Fruit fly (Drosophila melanogaster) whole organism, embryonic: ENCODE results near the gene CG33514.

ENCODE experiments used
- Antp ChIP-seq: fragments of 200-800 bp; sonication (Bioruptor generic); optimal IDR thresholded peaks from 3 replicates; lab custom pipeline; 2016; ENCODE audit warnings: missing biosample characterization, missing genetic modification characterization
- Blimp-1 ChIP-seq: fragments of 200-800 bp; sonication (Bioruptor generic); optimal IDR thresholded peaks from 3 replicates; lab custom pipeline; 2018; ENCODE audit warnings: missing biosample characterization, missing genetic modification characterization, mild to moderate bottlenecking, moderate library complexity, missing genetic modification reagents
- CG10274 ChIP-seq: fragments of 200-800 bp; sonication (Bioruptor generic); optimal IDR thresholded peaks from 3 replicates; lab custom pipeline; 2017; ENCODE audit warnings: missing biosample characterization, mild to moderate bottlenecking, missing genetic modification characterization
- CG11504 ChIP-seq: fragments of 200-800 bp; sonication (Bioruptor generic); optimal IDR thresholded peaks from 3 replicates; lab custom pipeline; 2019; ENCODE audit warnings: missing biosample characterization, mild to moderate bottlenecking, missing genetic modification characterization, moderate library complexity
- CG13775 ChIP-seq: fragments of 200-800 bp; sonication (Bioruptor generic); optimal IDR thresholded peaks from 3 replicates; lab custom pipeline; 2017; ENCODE audit warnings: missing biosample characterization, mild to moderate bottlenecking, missing genetic modification characterization
- CG17568 ChIP-seq: fragments of 200-800 bp; sonication (Bioruptor generic); optimal IDR thresholded peaks from 2 replicates; lab custom pipeline; 2018; ENCODE audit warnings: missing biosample characterization, mild to moderate bottlenecking, missing genetic modification characterization, moderate library complexity
- CG1832 ChIP-seq: fragments of 200-800 bp; sonication (Bioruptor generic); optimal IDR thresholded peaks from 2 replicates; lab custom pipeline; 2017; ENCODE audit warnings: missing biosample characterization, mild to moderate bottlenecking, missing genetic modification characterization, inconsistent platforms
- CG2889 ChIP-seq: fragments of 200-800 bp; sonication (Bioruptor generic); IDR thresholded peaks from 3 replicates; pipeline ENCODE4 v1.3.6; 2022; ENCODE audit warnings: missing biosample characterization, missing genetic modification characterization
- CG32532 ChIP-seq: fragments of 200-800 bp; sonication (Bioruptor generic); IDR thresholded peaks from 2 replicates; pipeline ENCODE4 v1.3.6; 2022; ENCODE audit warnings: missing biosample characterization, missing genetic modification characterization
- CG3847 ChIP-seq: fragments of 200-800 bp; sonication (Bioruptor generic); IDR thresholded peaks from 2 replicates; pipeline ENCODE4 v1.3.6; 2022; ENCODE audit warnings: missing biosample characterization, missing genetic modification characterization
- CG4328 ChIP-seq: fragments of 200-800 bp; sonication (Bioruptor generic); optimal IDR thresholded peaks from 3 replicates; lab custom pipeline; 2017; ENCODE audit warnings: missing biosample characterization, missing genetic modification reagents, missing genetic modification characterization
- CG6654 ChIP-seq: fragments of 200-800 bp; sonication (Bioruptor generic); optimal IDR thresholded peaks from 2 replicates; lab custom pipeline; 2017; ENCODE audit warnings: missing biosample characterization, mild to moderate bottlenecking, missing genetic modification characterization
- CG7357 ChIP-seq: fragments of 200-800 bp; sonication (Bioruptor generic); IDR thresholded peaks from 3 replicates; pipeline ENCODE4 v1.3.6; 2022; ENCODE audit warnings: missing biosample characterization, missing genetic modification characterization
- CG8359 ChIP-seq: fragments of 200-800 bp; sonication (Bioruptor generic); optimal IDR thresholded peaks from 2 replicates; lab custom pipeline; 2017; ENCODE audit warnings: missing biosample characterization, mild to moderate bottlenecking, missing genetic modification characterization, borderline replicate concordance
- CG8478 ChIP-seq: fragments of >200 bp; optimal IDR thresholded peaks from 2 replicates; lab custom pipeline; 2018
- CG8924 ChIP-seq: fragments of 200-800 bp; optimal IDR thresholded peaks from 3 replicates; lab custom pipeline; 2019; ENCODE audit warnings: missing biosample characterization, mild to moderate bottlenecking, missing genetic modification characterization, moderate library complexity
- CG9727 ChIP-seq: fragments of 200-800 bp; sonication (Bioruptor generic); optimal IDR thresholded peaks from 3 replicates; lab custom pipeline; 2017; ENCODE audit warnings: missing biosample characterization, mild to moderate bottlenecking, missing genetic modification characterization
- Chrac-16 ChIP-seq: fragments of 200-800 bp; sonication (Bioruptor generic); optimal IDR thresholded peaks from 3 replicates; lab custom pipeline; 2016; ENCODE audit warnings: missing biosample characterization, missing genetic modification characterization
- D19A ChIP-seq: fragments of 200-800 bp; optimal IDR thresholded peaks from 3 replicates; lab custom pipeline; 2019; ENCODE audit warnings: missing biosample characterization, mild to moderate bottlenecking, missing genetic modification characterization, moderate library complexity
- Doc3 ChIP-seq: fragments of 200-800 bp; sonication (Bioruptor generic); IDR thresholded peaks from 3 replicates; pipeline ENCODE4 v1.3.6; 2022; ENCODE audit warnings: missing biosample characterization, missing genetic modification characterization; ENCODE audit not compliant: partially characterized antibody
- H2.0 ChIP-seq: fragments of 200-800 bp; sonication (Bioruptor generic); IDR thresholded peaks from 2 replicates; pipeline ENCODE4 v1.3.6; 2022; ENCODE audit warnings: missing biosample characterization, missing genetic modification characterization
- Hr51 ChIP-seq, 2 experiments: fragments of 200-800 bp; sonication (Bioruptor generic); optimal IDR thresholded peaks; 2 replicates in 1 of 2; 3 replicates in 1 of 2; lab custom pipeline; 2016 to 2018; ENCODE audit warnings: missing biosample characterization in 2 of 2, missing genetic modification characterization in 2 of 2, mild to moderate bottlenecking in 1 of 2, moderate library complexity in 1 of 2
- Max ChIP-seq: fragments of 200-800 bp; sonication (Bioruptor generic); optimal IDR thresholded peaks from 2 replicates; lab custom pipeline; 2016; ENCODE audit warnings: missing biosample characterization, mild to moderate bottlenecking, missing genetic modification characterization
- NfI ChIP-seq: fragments of 200-800 bp; sonication (Bioruptor generic); optimal IDR thresholded peaks from 3 replicates; lab custom pipeline; 2018; ENCODE audit warnings: missing biosample characterization, mild to moderate bottlenecking, missing genetic modification characterization, moderate library complexity
- Stat92E ChIP-seq, 3 experiments: fragments of >200 bp in 2 of 3; fragments of 200-800 bp in 1 of 3; sonication (Bioruptor generic) in 1 of 3; optimal IDR thresholded peaks; 2 replicates each; lab custom pipeline; 2017 to 2019; ENCODE audit warnings: missing biosample characterization in 3 of 3, missing genetic modification characterization in 3 of 3, mild to moderate bottlenecking in 1 of 3, moderate library complexity in 1 of 3
- TFAM ChIP-seq: fragments of 200-800 bp; sonication (Bioruptor generic); optimal IDR thresholded peaks from 2 replicates; lab custom pipeline; 2017; ENCODE audit warnings: missing biosample characterization, missing genetic modification characterization, inconsistent platforms
- Taf1 ChIP-seq: fragments of 200-800 bp; sonication (Bioruptor generic); IDR thresholded peaks from 2 replicates; pipeline ENCODE4 v1.3.6; 2022; ENCODE audit warnings: missing biosample characterization, missing genetic modification characterization
- Tbp ChIP-seq: fragments of >200 bp; optimal IDR thresholded peaks from 2 replicates; lab custom pipeline; 2018; ENCODE audit warnings: missing biosample characterization, missing genetic modification characterization
- cad ChIP-seq: fragments of >200 bp; optimal IDR thresholded peaks from 2 replicates; lab custom pipeline; 2017; ENCODE audit warnings: missing biosample characterization, missing genetic modification characterization
- cato ChIP-seq: fragments of 200-800 bp; sonication (Bioruptor generic); optimal IDR thresholded peaks from 2 replicates; lab custom pipeline; 2016; ENCODE audit warnings: missing biosample characterization, missing genetic modification characterization, borderline replicate concordance
- caup ChIP-seq: fragments of 200-800 bp; sonication (Bioruptor generic); optimal IDR thresholded peaks from 3 replicates; lab custom pipeline; 2017; ENCODE audit warnings: missing biosample characterization, mild to moderate bottlenecking, missing genetic modification characterization, moderate library complexity; ENCODE audit not compliant: severe bottlenecking
- dati ChIP-seq: fragments of 200-800 bp; sonication (Bioruptor generic); IDR thresholded peaks from 2 replicates; pipeline ENCODE4 v1.3.6; 2022; ENCODE audit warnings: missing biosample characterization, missing genetic modification characterization
- dimm ChIP-seq: fragments of 200-800 bp; sonication (Bioruptor generic); IDR thresholded peaks from 2 replicates; pipeline ENCODE4 v1.3.6; 2022; ENCODE audit warnings: missing biosample characterization, missing genetic modification characterization
- gce ChIP-seq: fragments of 200-800 bp; sonication (Bioruptor generic); IDR thresholded peaks from 3 replicates; pipeline ENCODE4 v1.3.6; 2022; ENCODE audit warnings: missing biosample characterization, missing genetic modification characterization
- gcm2 ChIP-seq: fragments of 200-800 bp; sonication (Bioruptor generic); optimal IDR thresholded peaks from 2 replicates; lab custom pipeline; 2016; ENCODE audit warnings: missing biosample characterization, missing genetic modification characterization
- gsb-n ChIP-seq: fragments of 200-800 bp; sonication (Bioruptor generic); optimal IDR thresholded peaks from 3 replicates; lab custom pipeline; 2018; ENCODE audit warnings: missing biosample characterization, mild to moderate bottlenecking, missing genetic modification characterization
- hth ChIP-seq: fragments of >200 bp; optimal IDR thresholded peaks from 2 replicates; lab custom pipeline; 2017; ENCODE audit warnings: inconsistent platforms
- inv ChIP-seq: fragments of 200-800 bp; sonication (Bioruptor generic); IDR thresholded peaks from 2 replicates; pipeline ENCODE4 v1.3.6; 2022; ENCODE audit warnings: missing biosample characterization, missing genetic modification characterization; ENCODE audit not compliant: partially characterized antibody
- kay ChIP-seq: fragments of 200-800 bp; sonication (Bioruptor generic); optimal IDR thresholded peaks from 2 replicates; lab custom pipeline; 2016; ENCODE audit warnings: missing biosample characterization, missing genetic modification characterization
- klu ChIP-seq: fragments of 200-800 bp; sonication (Bioruptor generic); IDR thresholded peaks from 2 replicates; pipeline ENCODE4 v1.3.6; 2022; ENCODE audit warnings: missing biosample characterization, missing genetic modification characterization
- org-1 ChIP-seq: fragments of 200-800 bp; sonication (Bioruptor generic); optimal IDR thresholded peaks from 2 replicates; lab custom pipeline; 2017; ENCODE audit warnings: missing biosample characterization, missing genetic modification characterization
- peb ChIP-seq: fragments of 200-800 bp; sonication (Bioruptor generic); IDR thresholded peaks from 2 replicates; pipeline ENCODE4 v1.3.6; 2022; ENCODE audit warnings: missing biosample characterization, missing genetic modification characterization
- phol ChIP-seq: fragments of 200-800 bp; sonication (Bioruptor generic); optimal IDR thresholded peaks from 3 replicates; lab custom pipeline; 2018; ENCODE audit warnings: missing biosample characterization, mild to moderate bottlenecking, missing genetic modification characterization, moderate library complexity
- sens-2 ChIP-seq: fragments of 200-800 bp; sonication (Bioruptor generic); IDR thresholded peaks from 2 replicates; pipeline ENCODE4 v1.3.6; 2022; ENCODE audit warnings: missing biosample characterization, missing genetic modification characterization
- ssp ChIP-seq: fragments of 200-800 bp; sonication (Bioruptor generic); IDR thresholded peaks from 2 replicates; pipeline ENCODE4 v1.3.6; 2022; ENCODE audit warnings: missing biosample characterization, missing genetic modification characterization
- tup ChIP-seq: fragments of 200-800 bp; sonication (Bioruptor generic); optimal IDR thresholded peaks from 2 replicates; lab custom pipeline; 2016; ENCODE audit warnings: missing biosample characterization, mild to moderate bottlenecking, missing genetic modification characterization, moderate library complexity
- usp ChIP-seq: fragments of >200 bp; optimal IDR thresholded peaks from 2 replicates; lab custom pipeline; 2017; ENCODE audit warnings: missing biosample characterization, missing genetic modification characterization

CG33514 gene

dm6 chr3L:4399905-4400304 is 34.7 kb downstream of the CG33514 start (continued):
- TF ChIP-seq H2.0 (GFP tag; lab: Robert Waterston, UW) (0 out of 2 replicates have a peak, but pooled peaks have one; percentile 6), phol (tag; lab: Kevin White, UChicago) (peak; percentile 34)
- TF ChIP-seq, all 482 proteins: peak for 57

- TF ChIP-seq CG9727 (GFP tag; lab: Kevin White, UChicago) (no peak), caup (GFP tag; lab: Kevin White, UChicago) (no peak), Blimp-1 (GFP tag; lab: Kevin White, UChicago) (no peak), Hr51 (GFP tag; optimal IDR thresholded peaks at IDR 0.05; lab: Kevin White, UChicago) (no peak), Doc3 (GFP tag; lab: Robert Waterston, UW) (no peak), cato (GFP tag; lab: Kevin White, UChicago) (no peak), cad (GFP tag; lab: Kevin White, UChicago) (peak; percentile 90), NfI (GFP tag; lab: Kevin White, UChicago) (no peak), CG8924 (tag; lab: Kevin White, UChicago) (no peak), usp (GFP tag; lab: Kevin White, UChicago) (no peak), dati (GFP tag; lab: Robert Waterston, UW) (no peak), Max (GFP tag; lab: Kevin White, UChicago) (no peak), CG6654 (GFP tag; lab: Kevin White, UChicago) (peak; percentile 94), Stat92E (GFP tag; optimal IDR thresholded peaks at IDR 0.05; lab: Kevin White, UChicago) (no peak), org-1 (no peak)
- TF ChIP-seq, all 482 proteins: peak for 2
These were observed 36.0 kb downstream of the CG33514 start for dm6 chr3L:4401241-4401640.

- TF ChIP-seq D19A (peak; percentile 47), tup (GFP tag; lab: Kevin White, UChicago) (peak; percentile 21), CG10274 (GFP tag; lab: Kevin White, UChicago) (no peak), TFAM (GFP tag; lab: Kevin White, UChicago) (no peak), Taf1 (GFP tag; lab: Robert Waterston, UW) (no peak), Chrac-16 (GFP tag; lab: Kevin White, UChicago) (peak; percentile 61), CG3847 (GFP tag; lab: Robert Waterston, UW) (peak; percentile 47), CG13775 (peak; percentile 38), sens-2 (GFP tag; lab: Robert Waterston, UW) (0 out of 2 replicates have a peak, but pooled peaks have one; percentile 11), CG11504 (tag; lab: Kevin White, UChicago) (peak; percentile 64), hth (lab: Kevin White, UChicago) (no peak), CG8359 (no peak), CG7357 (GFP tag; lab: Robert Waterston, UW) (no peak), CG4328 (no peak), Tbp (GFP tag; lab: Kevin White, UChicago) (no peak), klu (no peak), CG17568 (GFP tag; lab: Kevin White, UChicago) (peak; percentile 24), gcm2 (GFP tag; lab: Kevin White, UChicago) (no peak), CG1832 (GFP tag; lab: Kevin White, UChicago) (no peak), CG2889 (GFP tag; lab: Robert Waterston, UW) (no peak), CG8478 (lab: Kevin White, UChicago) (no peak), Antp (GFP tag; lab: Kevin White, UChicago) (peak; percentile 68), gce (GFP tag; lab: Robert Waterston, UW) (no peak), CG32532 (GFP tag; lab: Robert Waterston, UW) (peak; percentile 70), kay (peak; percentile 60), ssp (GFP tag; lab: Robert Waterston, UW) (no peak; the same call in 1 of the 2 replicates), peb (GFP tag; lab: Robert Waterston, UW) (no peak; the same call in 1 of the 2 replicates), inv (GFP tag; lab: Robert Waterston, UW) (peak; percentile 85), gsb-n (peak; percentile 26), dimm (GFP tag; lab: Robert Waterston, UW) (no peak)
These were observed 38.0 kb downstream of the CG33514 start, which contains the start of gene Syx17 for dm6 chr3L:4403180-4403769. Gene Syx17 (plus strand): TSS chr3L:4403487.
